Worm (Caenorhabditis elegans) whole organism, L2 larva: ENCODE results near the gene T24C12.3.

Experiments used
- Y55F3AM.14 ChIP-seq: fragments of 200-800 bp; sonication (Bioruptor generic); optimal IDR thresholded peaks from 2 replicates; lab custom pipeline; 2018; ENCODE audit warnings: mild to moderate bottlenecking, missing genetic modification characterization, missing compliant biosample characterization
- elt-3 ChIP-seq: sonication (generic microtip); optimal IDR thresholded peaks from 2 replicates; lab custom pipeline; 2017; ENCODE audit warnings: missing biosample characterization, missing genetic modification characterization
- nhr-11 ChIP-seq: fragments of 150-350 bp; optimal IDR thresholded peaks from 2 replicates; lab custom pipeline; 2014; ENCODE audit warnings: missing biosample characterization, missing genetic modification characterization
- nhr-12 ChIP-seq: fragments of 150-350 bp; optimal IDR thresholded peaks from 2 replicates; lab custom pipeline; 2014; ENCODE audit warnings: missing biosample characterization, missing genetic modification characterization
- skn-1 ChIP-seq: sonication (generic microtip); optimal IDR thresholded peaks from 2 replicates; lab custom pipeline; 2017; ENCODE audit warnings: missing biosample characterization, missing genetic modification characterization

DNA sequence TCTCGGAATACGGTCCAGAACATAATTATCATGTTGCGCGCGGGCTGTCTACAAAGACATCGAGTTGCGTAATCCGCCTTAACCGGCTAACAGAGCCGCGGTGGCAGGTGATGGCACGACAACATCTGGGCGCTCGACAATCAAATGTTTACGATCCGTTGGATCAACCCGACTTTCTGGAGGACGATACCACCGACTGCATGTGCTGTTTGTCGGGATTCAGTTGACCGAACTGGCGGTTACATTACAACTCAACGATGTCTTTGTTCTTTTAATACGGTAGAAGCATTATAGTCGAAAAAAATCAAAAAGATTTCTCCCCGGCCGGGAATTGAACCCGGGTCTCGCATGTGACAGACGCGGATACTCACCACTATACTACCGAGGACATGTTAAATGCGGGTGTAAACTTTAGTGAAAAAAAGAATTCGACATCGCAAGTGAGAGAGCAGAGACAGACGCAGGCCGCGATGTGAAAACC is 23.2 kb upstream of the T24C12.3 start:
- TF ChIP-seq nhr-11 (tag; lab: Kevin White, UChicago), result no peak
- TF ChIP-seq skn-1, result no peak
- TF ChIP-seq nhr-12, result no peak
- peak; percentile 50 for TF ChIP-seq Y55F3AM.14
- no peak for TF ChIP-seq elt-3 (tag; lab: Kevin White, UChicago)
